Fruit fly (Drosophila melanogaster): ENCODE results near the gene snRNP-U1-70K.
A peak's percentile ranks its signal among the peaks of the same experiment; 100 is the strongest.

snRNP-U1-70K gene

dm6 chr2L:6950096-6950495 lies 21.4 kb downstream of the snRNP-U1-70K start, which contains the start of the genes Gas41 and SA1 (continued):
- TF ChIP-seq hth (optimal IDR thresholded peaks at IDR 0.05) (no peak), CG2199 (GFP tag; IDR thresholded peaks at IDR 0.05) (peak; percentile 69; the same call in 2 of the 3 replicates), CG8089 (GFP tag; optimal IDR thresholded peaks at IDR 0.05) (no peak), CG12236 (GFP tag; optimal IDR thresholded peaks at IDR 0.05) (no peak), H15 (GFP tag; IDR thresholded peaks at IDR 0.05) (no peak; the same call in 1 of the 3 replicates), tx (GFP tag; optimal IDR thresholded peaks at IDR 0.05) (peak; percentile 46), dpn (GFP tag; optimal IDR thresholded peaks at IDR 0.05) (peak in 1 of 2 experiments; percentile 74), NK7.1 (GFP tag; optimal IDR thresholded peaks at IDR 0.05) (no peak), CG10462 (GFP tag; optimal IDR thresholded peaks at IDR 0.05) (peak; percentile 66), CG14014 (GFP tag; IDR thresholded peaks at IDR 0.05) (peak; percentile 95), CG3281 (GFP tag; optimal IDR thresholded peaks at IDR 0.05) (peak; percentile 85), Dbx (GFP tag; IDR thresholded peaks at IDR 0.05) (no peak), CG14860 (GFP tag; IDR thresholded peaks at IDR 0.05; ENCODE audit: partially characterized antibody) (peak; percentile 44; the same call in 1 of the 3 replicates), Six4 (GFP tag; optimal IDR thresholded peaks at IDR 0.05) (peak; percentile 70), seq (GFP tag; IDR thresholded peaks at IDR 0.05) (peak; percentile 55; the same call in 1 of the 2 replicates), ci (GFP tag; IDR thresholded peaks at IDR 0.05) (peak; percentile 88), pho (GFP tag; optimal IDR thresholded peaks at IDR 0.05) (peak; percentile 41), Fer2 (tag; optimal IDR thresholded peaks at IDR 0.05) (peak; percentile 90), CG10366 (GFP tag; IDR thresholded peaks at IDR 0.05) (no peak), CrebB (tag; optimal IDR thresholded peaks at IDR 0.05) (peak; percentile 79), CTCF (GFP tag; optimal IDR thresholded peaks at IDR 0.05) (peak; percentile 28), jigr1 (GFP tag; IDR thresholded peaks at IDR 0.05) (peak; percentile 28; the same call in 1 of the 3 replicates), wor (GFP tag; IDR thresholded peaks at IDR 0.05) (no peak), Rx (GFP tag; IDR thresholded peaks at IDR 0.05) (peak; percentile 61), NfI (GFP tag; optimal IDR thresholded peaks at IDR 0.05) (no peak), Hr3 (GFP tag; optimal IDR thresholded peaks at IDR 0.05) (peak; percentile 94), sna (GFP tag; IDR thresholded peaks at IDR 0.05; ENCODE audit: partially characterized antibody) (peak; percentile 78), Dip3 (GFP tag; optimal IDR thresholded peaks at IDR 0.05) (no peak), hbn (GFP tag; IDR thresholded peaks at IDR 0.05; ENCODE audit: partially characterized antibody) (peak; percentile 68; the same call in 1 of the 2 replicates), nmo (GFP tag; optimal IDR thresholded peaks at IDR 0.05) (peak; percentile 24), fd64A (GFP tag; optimal IDR thresholded peaks at IDR 0.05) (no peak), CG2116 (GFP tag; optimal IDR thresholded peaks at IDR 0.05) (peak; percentile 92), CG11093 (GFP tag; IDR thresholded peaks at IDR 0.05) (peak; percentile 82), en (GFP tag; optimal IDR thresholded peaks at IDR 0.05) (no peak), CG33213 (GFP tag; optimal IDR thresholded peaks at IDR 0.05) (peak; percentile 38), CG17328 (GFP tag; IDR thresholded peaks at IDR 0.05) (peak; percentile 83), CG6813 (GFP tag; optimal IDR thresholded peaks at IDR 0.05) (peak; percentile 40), CG33557 (GFP tag; optimal IDR thresholded peaks at IDR 0.05) (peak; percentile 94), CG14441 (GFP tag; IDR thresholded peaks at IDR 0.05) (peak; percentile 91), CG10274 (GFP tag; optimal IDR thresholded peaks at IDR 0.05) (no peak), E2f2 (GFP tag; IDR thresholded peaks at IDR 0.05) (0 out of 2 replicates have a peak, but pooled peaks have one; percentile 49), aop (GFP tag; IDR thresholded peaks at IDR 0.05) (no peak), CG16815 (GFP tag; optimal IDR thresholded peaks at IDR 0.05) (peak; percentile 13), Side (GFP tag; optimal IDR thresholded peaks at IDR 0.05) (peak; percentile 28), dan (GFP tag; IDR thresholded peaks at IDR 0.05) (peak; percentile 62; the same call in 1 of the 2 replicates), mam (GFP tag; optimal IDR thresholded peaks at IDR 0.05) (peak; percentile 52), CG10431 (GFP tag; optimal IDR thresholded peaks at IDR 0.05) (no peak), Sox100B (GFP tag; optimal IDR thresholded peaks at IDR 0.05) (no peak), sqz (GFP tag; optimal IDR thresholded peaks at IDR 0.05) (no peak), CG42726 (GFP tag; IDR thresholded peaks at IDR 0.05; ENCODE audit: partially characterized antibody) (0 out of 2 replicates have a peak, but pooled peaks have one; percentile 57), ken (GFP tag; IDR thresholded peaks at IDR 0.05) (no peak), abd-A (tag; optimal IDR thresholded peaks at IDR 0.05) (no peak)
